Fruit fly (Drosophila melanogaster) ovary, adult (tissue): ENCODE results near the gene HIP-R.
A peak's percentile ranks its signal among the peaks of the same experiment; 100 is the strongest.
"Not testable (repeated sequence)": the region's sequence is repeated elsewhere in the genome, so short reads cannot be mapped to it uniquely, and the experiment has no call there.

Source experiments
- CG17801 ChIP-seq: fragments of 200-800 bp; optimal IDR thresholded peaks from 2 replicates; lab custom pipeline; 2019; ENCODE audit warnings: missing biosample characterization, mild to moderate bottlenecking, missing genetic modification characterization, moderate library complexity; ENCODE audit not compliant: partially characterized antibody

The HIP-R gene

DNA sequence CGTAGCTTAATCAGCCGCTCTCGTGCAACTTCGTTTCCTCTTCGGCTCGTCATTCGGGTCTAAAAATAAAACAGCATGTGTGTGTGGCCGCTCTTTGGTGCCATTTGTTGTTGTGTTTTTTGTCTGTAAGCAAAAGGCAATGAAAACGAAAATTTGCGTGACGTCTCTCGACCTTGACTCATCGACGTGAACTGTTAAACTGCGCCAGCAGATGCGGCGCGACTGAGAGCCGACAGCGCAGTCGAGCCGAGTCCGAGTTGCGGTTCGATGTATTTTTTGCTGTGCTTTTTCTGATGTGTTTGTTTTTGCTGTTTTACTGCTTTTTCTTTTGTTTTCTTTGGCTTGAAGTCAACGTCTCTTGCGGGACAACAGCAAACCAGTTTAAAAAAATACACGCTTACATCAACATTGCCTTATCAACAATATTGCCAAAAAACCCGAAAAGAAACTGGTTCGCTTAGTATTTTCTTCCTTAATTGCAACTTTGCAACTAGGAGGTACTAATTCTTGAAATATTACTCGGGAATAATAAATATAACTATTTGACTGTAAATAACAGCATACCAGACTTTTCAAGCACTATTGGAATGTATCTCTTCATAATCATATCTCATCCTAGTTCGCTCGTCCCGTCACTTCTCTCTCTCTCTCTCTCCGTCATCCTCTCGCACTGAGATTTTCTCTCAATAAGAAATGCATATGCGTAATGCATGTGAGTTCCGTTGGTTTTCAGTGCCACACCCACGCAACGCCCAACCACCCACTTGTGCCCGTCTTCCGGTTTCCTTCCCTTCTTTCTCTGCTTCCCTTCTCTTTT lies 11.4 kb upstream of the HIP-R start:
- peak; percentile 93 for TF ChIP-seq CG17801 (GFP tag; lab: Kevin White, UChicago)

DNA sequence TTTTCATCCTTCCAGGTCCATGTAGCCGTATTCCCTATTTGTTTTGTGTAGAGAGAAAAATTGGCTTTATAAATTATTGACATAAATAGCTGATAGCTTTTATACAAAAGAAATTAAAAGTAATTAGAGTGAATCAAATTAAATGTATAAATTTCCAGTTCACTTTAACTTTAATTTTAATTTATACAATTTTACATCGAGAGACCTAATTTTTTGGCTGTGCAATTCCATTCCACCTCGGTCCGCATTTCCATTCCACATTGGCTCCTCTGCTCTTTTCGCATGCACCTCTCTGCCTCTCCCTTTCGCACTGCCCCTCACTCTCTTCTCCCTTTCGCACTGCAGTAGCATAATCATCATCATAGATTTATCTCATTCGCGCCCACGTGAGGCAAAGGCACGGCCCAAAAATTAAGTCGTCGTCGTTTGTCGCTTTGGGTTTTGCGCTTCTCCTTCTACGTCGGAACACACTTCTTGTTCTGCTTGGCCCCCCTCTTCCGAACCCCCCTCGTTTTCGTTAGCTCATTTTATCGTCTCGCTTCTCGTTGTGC lies 10.7 kb upstream of the HIP-R start:
- no peak for TF ChIP-seq CG17801 (GFP tag; lab: Kevin White, UChicago)

DNA sequence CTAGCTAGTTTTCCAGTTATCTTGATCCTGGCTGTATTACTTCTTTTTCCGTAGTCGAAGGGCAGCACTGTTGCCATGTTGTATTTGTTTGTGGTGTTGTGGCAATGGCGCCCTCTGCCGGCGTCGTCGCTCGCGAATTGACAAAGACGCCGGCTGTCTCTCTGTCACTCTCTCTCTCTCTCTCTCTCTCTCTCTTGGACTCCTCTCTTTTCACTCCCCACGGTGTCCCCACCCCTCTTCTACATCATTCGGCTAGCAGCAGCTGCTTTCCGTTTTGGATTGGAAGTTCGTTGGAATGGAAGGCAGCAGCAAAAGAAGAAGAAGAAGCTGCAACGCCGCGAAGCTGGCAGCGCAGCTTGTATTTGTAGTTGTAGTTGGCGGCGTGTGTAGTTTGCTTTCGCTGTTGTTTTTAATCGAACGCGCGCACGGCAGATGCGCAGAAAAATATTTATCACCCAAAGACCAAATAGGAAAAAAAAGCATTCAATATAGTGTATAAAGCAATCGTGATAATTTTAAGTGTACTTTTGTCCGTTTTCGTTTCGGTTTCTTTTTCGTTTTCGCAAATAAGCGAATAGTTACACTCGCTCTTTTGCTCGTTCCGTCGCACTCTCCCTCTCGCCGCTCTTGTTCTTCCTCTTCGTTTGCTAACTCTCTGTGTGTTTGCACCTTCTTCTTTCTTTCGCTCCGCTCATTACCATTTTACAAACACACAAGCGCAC lies 9.9 kb upstream of the HIP-R start:
- TF ChIP-seq CG17801 (GFP tag; lab: Kevin White, UChicago), result peak; percentile 80

DNA sequence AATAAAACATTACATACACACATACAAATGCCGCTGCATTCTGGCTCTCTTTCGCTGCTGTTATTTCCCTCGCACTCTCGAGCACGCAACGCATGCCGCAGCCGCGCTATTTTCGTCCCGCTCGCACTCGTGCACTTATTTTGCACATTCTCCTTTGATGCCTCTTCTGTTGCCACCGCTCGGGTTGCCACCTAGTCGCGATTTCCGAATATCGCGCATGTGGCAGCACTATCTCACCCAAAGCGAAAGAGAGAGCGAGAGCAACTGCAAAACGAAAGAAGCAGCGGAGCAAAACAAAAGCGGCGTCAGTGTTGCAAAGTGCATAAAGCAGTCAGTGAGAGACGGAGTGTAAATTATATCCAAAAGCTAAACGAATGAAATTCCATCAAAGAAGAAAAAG lies 8.9 kb upstream of the HIP-R start:
- peak; percentile 66 for TF ChIP-seq CG17801 (GFP tag; lab: Kevin White, UChicago)

DNA sequence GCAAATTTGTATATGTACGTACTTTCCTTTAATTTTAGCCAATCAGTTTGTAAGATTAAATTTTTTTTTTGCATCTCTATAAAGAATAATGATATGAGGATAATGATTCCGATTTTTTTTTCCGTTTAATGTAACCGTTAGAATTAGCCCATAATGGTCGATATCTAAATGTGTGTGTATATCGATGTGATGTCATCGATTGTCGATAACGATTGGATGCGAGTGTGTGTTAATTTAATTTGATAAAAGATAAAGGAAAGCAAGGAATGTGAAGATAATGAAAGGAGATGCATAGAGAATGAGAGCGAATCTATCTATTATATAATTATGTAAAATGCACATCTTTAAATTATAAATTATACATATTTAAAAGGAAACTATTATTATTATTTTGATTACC lies 1.3 kb upstream of the HIP-R start:
- TF ChIP-seq CG17801 (GFP tag; lab: Kevin White, UChicago), result no peak

DNA sequence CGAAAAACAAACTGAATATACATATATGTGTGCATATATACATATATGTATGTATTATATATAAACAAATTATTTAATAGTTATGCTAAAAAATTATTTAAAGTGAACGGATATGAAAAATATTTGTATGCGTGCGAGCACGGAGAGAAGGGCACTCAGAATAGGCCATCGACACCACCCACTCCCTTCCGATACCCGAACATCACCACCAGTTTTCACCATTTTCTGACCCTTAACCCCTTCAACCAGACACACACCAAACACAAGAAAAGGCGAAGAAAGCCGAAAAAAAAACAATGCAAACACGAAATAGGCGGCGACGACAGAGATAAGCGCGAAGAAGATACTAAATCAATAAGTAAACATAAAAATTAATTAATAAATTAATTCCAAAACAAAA lies 485 bp upstream of the HIP-R start:
- no peak for TF ChIP-seq CG17801 (GFP tag; lab: Kevin White, UChicago)

DNA sequence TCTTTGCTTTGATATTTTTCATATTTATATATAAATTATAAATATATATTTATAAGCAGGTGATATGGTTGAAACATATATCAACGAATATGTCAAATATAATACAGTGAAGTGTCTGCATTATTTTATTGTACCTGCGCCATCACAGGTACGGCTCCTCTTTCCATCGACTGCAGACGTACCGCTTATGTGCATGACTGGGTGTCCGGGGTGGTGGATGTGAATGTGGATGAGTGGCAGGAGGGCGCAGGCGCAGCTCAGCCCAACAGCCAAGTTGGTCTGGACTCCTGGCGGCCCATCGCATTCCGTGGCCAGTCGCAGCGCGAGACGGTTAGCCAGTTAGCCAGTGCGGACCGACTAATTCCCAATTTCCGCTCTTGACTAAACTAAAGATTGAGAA lies 3.2 kb downstream of the HIP-R start, which contains the start of gene Crg-1:
TSS of gene Crg-1 (plus strand) at position 301 of the 400 bp plus-strand sequence.
- TF ChIP-seq CG17801 (GFP tag; lab: Kevin White, UChicago), result not testable (repeated sequence)

DNA sequence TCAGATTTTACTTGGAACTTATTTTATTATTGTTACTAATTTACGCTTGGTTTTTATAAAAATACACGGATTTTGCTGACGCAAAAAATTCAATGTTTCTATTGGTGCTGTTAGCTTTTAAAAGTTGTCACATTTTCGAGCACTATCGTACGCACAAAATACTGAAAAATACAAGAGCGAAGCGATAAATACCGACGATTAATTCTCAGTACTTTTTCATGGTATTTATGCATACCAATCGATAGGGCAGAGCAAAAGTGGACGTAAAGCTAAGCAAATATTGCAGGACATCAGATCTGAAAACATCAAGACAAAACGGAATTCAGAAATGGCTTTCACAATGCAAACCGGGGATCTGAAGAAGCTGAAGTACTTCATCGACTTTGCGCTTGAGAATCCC lies 9.2 kb downstream of the HIP-R start, which contains the start of gene HIP:
TSS of gene HIP (plus strand) at position 232 of the 400 bp plus-strand sequence.
- TF ChIP-seq CG17801 (GFP tag; lab: Kevin White, UChicago), result not testable (repeated sequence)

DNA sequence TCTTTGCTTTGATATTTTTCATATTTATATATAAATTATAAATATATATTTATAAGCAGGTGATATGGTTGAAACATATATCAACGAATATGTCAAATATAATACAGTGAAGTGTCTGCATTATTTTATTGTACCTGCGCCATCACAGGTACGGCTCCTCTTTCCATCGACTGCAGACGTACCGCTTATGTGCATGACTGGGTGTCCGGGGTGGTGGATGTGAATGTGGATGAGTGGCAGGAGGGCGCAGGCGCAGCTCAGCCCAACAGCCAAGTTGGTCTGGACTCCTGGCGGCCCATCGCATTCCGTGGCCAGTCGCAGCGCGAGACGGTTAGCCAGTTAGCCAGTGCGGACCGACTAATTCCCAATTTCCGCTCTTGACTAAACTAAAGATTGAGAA lies 12.2 kb downstream of the HIP-R start, which contains the start of gene fd3F:
TSS of gene fd3F (plus strand) at position 301 of the 400 bp plus-strand sequence.
- TF ChIP-seq CG17801 (GFP tag; lab: Kevin White, UChicago), result not testable (repeated sequence)

DNA sequence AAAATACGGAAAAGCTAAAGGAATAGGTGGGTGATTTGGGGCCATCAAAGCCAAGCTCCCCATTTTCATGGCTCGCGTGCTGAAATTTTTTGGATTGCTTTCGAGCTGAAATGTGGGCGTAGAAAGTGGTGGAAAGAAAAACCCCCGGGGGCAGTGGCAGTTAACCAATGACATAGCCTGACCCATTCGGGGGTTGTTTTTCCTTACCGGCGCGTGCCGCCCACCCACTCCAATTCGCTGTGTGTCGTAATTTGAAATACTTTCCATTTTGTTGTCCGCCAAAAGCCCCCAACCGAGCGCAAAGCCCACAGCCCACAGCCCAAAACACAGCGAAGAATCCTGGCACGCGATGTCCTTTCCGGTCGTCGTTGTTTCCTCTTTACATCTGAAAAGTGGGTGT lies 18.7 kb downstream of the HIP-R start:
- no peak for TF ChIP-seq CG17801 (GFP tag; lab: Kevin White, UChicago)

DNA sequence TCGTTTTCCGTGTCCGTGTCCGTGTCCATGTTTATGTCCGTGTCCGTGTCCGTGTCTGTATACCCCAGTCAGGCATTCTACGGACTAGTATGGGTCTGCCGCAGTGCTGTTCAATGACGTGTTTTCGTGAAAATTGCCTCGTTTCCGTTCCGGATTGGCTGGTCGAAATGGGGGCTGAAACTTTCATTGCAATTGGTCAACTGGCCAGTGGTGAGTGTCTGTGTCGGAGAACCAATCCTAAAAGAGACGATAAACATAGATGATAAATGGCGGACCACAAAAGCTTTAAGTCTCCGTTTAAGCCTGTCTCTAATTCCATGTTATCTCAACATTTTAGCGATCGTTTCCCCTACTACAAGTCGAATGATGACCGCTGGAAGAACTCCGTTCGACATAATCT lies 19.3 kb downstream of the HIP-R start:
- no peak for TF ChIP-seq CG17801 (GFP tag; lab: Kevin White, UChicago)

DNA sequence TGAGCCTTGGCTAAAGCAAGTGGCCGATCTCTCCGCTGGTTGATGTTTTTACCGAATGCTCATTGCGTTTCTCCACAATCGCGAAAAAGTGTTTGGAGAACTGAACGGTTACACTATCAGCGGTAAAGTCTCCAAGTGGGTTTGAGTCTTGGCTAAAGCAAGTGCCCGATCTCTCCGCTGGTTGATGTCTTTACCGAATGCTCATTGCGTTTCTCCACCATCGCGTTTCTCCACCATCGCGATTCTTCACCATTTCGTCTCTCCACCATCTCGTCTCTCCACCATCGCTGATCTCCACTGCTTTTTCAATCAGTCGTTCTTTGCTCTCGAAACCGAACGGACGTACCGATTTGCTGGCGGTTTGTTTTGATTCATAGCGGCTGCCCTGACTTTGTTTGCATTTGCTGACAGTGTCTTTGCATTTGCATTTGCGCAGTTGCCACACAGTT lies 21.6 kb downstream of the HIP-R start, which contains the start of gene ec:
TSS of gene ec (plus strand) at position 359 of the 449 bp plus-strand sequence.
- TF ChIP-seq CG17801 (GFP tag; lab: Kevin White, UChicago), result no peak

DNA sequence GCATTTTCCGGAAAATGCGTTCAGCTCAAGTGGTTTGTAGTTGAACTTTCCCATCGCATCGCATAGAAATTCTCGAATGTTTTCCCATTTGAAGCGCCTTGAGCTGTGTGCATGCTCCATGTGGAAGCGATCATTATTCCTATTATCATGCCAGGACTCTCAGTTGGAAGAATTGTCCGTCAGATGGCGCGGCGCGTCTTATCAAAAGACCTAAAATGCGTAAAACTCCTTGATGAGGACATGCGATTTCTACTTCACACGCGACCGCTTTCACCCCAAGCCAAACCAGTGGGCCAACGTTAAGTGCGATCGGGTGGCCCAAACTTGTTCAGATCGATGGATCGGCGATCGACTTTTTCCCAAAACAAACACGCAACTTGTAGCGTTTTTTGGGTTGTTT lies 25.9 kb downstream of the HIP-R start:
- TF ChIP-seq CG17801 (GFP tag; lab: Kevin White, UChicago), result no peak

DNA sequence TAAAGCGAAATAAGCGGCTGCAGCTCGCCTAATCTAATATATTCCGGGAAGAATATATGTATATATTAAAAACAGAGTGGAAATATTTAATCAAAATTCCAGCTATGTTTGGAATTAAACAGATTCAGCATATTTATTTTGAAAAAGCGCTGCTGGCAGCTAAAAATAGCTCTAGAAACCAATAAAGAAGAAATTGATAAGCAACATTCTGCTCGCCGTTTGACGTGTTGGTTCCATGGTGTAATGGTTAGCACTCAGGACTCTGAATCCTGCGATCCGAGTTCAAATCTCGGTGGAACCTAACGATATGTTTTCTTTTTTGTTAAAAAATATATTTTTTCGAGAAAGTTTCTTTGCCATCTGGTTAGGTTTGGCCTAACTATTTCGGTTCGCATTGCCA lies 29.7 kb downstream of the HIP-R start:
- no peak for TF ChIP-seq CG17801 (GFP tag; lab: Kevin White, UChicago)

DNA sequence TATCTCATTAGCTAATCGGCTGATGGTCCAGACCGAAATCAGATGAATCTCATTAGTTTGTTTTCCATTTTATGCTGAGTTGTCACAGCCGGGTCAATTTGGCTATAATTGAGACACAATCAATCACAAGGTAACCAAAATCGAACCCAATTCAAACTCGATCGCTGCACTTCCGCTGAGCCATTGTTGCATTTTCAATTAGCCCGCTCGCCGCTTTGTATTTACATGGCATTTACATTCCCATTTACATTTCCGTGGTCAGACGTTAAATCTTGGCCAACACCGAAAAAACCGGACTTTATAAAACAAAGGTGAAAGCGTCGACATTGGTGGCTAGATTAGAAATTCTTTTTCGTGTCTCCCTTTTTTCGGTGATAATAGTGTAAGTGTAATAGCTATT lies 35.3 kb downstream of the HIP-R start:
- no peak for TF ChIP-seq CG17801 (GFP tag; lab: Kevin White, UChicago)
